Worm (Caenorhabditis elegans) whole organism, late embryonic: ENCODE measurements around the gene gly-5.

ENCODE experiments used
- F13H6.1 ChIP-seq: sonication (generic microtip); optimal IDR thresholded peaks from 2 replicates; lab custom pipeline; 2016; ENCODE audit warnings: missing genetic modification characterization, missing compliant biosample characterization
- ama-1 ChIP-seq: fragments of 150-350 bp; optimal IDR thresholded peaks from 2 replicates; lab custom pipeline; 2014
- ceh-9 ChIP-seq: sonication (generic microtip); optimal IDR thresholded peaks from 2 replicates; lab custom pipeline; 2016; ENCODE audit warnings: mild to moderate bottlenecking, missing genetic modification characterization, inconsistent platforms, missing compliant biosample characterization
- elt-4 ChIP-seq: sonication (generic microtip); optimal IDR thresholded peaks from 2 replicates; lab custom pipeline; 2016; ENCODE audit warnings: missing genetic modification characterization, missing compliant biosample characterization
- fkh-10 ChIP-seq: fragments of 150-350 bp; optimal IDR thresholded peaks from 2 replicates; lab custom pipeline; 2014; ENCODE audit warnings: missing biosample characterization, missing genetic modification reagents, missing genetic modification characterization
- hlh-15 ChIP-seq: sonication (generic microtip); optimal IDR thresholded peaks from 2 replicates; lab custom pipeline; 2016; ENCODE audit warnings: missing genetic modification characterization, missing compliant biosample characterization
- lin-11 ChIP-seq: fragments of 200-800 bp; sonication (Bioruptor generic); optimal IDR thresholded peaks from 2 replicates; lab custom pipeline; 2018; ENCODE audit warnings: mild to moderate bottlenecking, missing genetic modification characterization, missing compliant biosample characterization
- nfya-1 ChIP-seq: sonication (generic microtip); optimal IDR thresholded peaks from 2 replicates; lab custom pipeline; 2017; ENCODE audit warnings: missing genetic modification characterization, mild to moderate bottlenecking, missing compliant biosample characterization, antibody characterized with exemption, moderate library complexity
- nhr-11 ChIP-seq: fragments of 150-350 bp; optimal IDR thresholded peaks from 2 replicates; lab custom pipeline; 2014; ENCODE audit warnings: missing biosample characterization, missing genetic modification characterization
- pag-3 ChIP-seq: sonication (generic microtip); optimal IDR thresholded peaks from 2 replicates; lab custom pipeline; 2016; ENCODE audit warnings: missing compliant biosample characterization, missing genetic modification characterization, borderline replicate concordance
- pat-9 ChIP-seq: fragments of 200-800 bp; sonication (Bioruptor generic); optimal IDR thresholded peaks from 2 replicates; lab custom pipeline; 2018; ENCODE audit warnings: mild to moderate bottlenecking, missing genetic modification characterization, moderate library complexity, missing compliant biosample characterization
- pqm-1 ChIP-seq: sonication (generic microtip); optimal IDR thresholded peaks from 2 replicates; lab custom pipeline; 2016; ENCODE audit warnings: missing genetic modification characterization, missing compliant biosample characterization

ce11 chrIII:13164902-13165301 is 22.3 kb upstream of the gly-5 start:
- TF ChIP-seq pqm-1 (tag; lab: Kevin White, UChicago): no peak
- TF ChIP-seq ceh-9 (tag; lab: Kevin White, UChicago): no peak
- no peak for TF ChIP-seq F13H6.1 (tag; lab: Kevin White, UChicago)
- TF ChIP-seq nfya-1 (tag; lab: Kevin White, UChicago): no peak
- no peak for TF ChIP-seq fkh-10 (GFP tag; lab: Kevin White, UChicago)
- TF ChIP-seq lin-11 (tag; lab: Kevin White, UChicago): no peak
- TF ChIP-seq hlh-15 (tag; lab: Kevin White, UChicago): no peak
- TF ChIP-seq pat-9 (tag; lab: Kevin White, UChicago): no peak
- TF ChIP-seq ama-1 (lab: Kevin White, UChicago): no peak
- no peak for TF ChIP-seq pag-3
- no peak for TF ChIP-seq elt-4
- no peak for TF ChIP-seq nhr-11 (tag; lab: Kevin White, UChicago)
